Fruit fly (Drosophila melanogaster): ENCODE data around the gene BORCS6.

BORCS6 gene

DNA sequence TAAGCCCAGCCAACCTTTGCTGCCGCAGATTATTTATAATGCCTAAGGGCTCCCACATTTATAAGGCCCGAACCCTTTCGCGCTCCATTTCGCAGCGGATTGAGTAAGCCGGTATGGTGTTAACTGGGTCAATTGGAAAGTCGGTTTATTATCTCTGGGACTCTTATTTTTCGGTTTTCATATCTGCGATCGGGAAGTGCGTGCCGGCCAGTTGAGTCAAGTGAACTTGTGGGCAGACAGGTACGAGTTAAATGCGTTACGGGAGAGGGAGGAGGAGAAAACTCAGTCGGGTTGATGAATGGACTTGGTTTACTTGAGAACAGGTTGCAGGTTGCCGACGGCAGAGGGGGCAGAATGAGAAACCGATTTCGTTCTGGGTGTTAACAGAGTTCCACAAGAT lies 16.4 kb upstream of the BORCS6 start:
- TF ChIP-seq pan (optimal IDR thresholded peaks at IDR 0.05) = no peak
- no peak for TF ChIP-seq psq (optimal IDR thresholded peaks at IDR 0.05)
- no peak for TF ChIP-seq EcR (GFP tag; optimal IDR thresholded peaks at IDR 0.05)
- no peak for TF ChIP-seq CG8478 (optimal IDR thresholded peaks at IDR 0.05)
- TF ChIP-seq usp (GFP tag; optimal IDR thresholded peaks at IDR 0.05) = no peak
- TF ChIP-seq Dll (optimal IDR thresholded peaks at IDR 0.05) = no peak

DNA sequence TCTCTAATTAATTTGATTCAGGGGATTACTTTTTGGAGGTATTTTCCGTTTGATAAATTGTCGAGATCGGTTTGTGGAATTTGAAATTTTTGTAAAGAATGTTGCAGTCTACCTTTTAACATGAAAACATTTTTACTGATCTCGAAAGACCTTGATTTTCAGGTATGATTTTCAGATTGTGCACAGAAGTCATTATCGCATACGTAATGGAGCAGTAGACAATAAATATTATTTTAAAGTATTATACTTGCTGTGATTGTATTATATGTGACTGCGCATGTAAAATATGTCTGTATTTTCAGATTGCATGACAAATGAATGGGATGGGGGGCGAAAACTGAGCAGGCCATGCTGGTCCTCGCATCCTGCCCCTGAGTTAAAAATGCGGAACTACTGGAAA lies 12.6 kb upstream of the BORCS6 start, which contains the start of gene CG34269:
Gene CG34269 (plus strand): TSS at position 301 of the 400 bp plus-strand sequence.
- TF ChIP-seq usp (GFP tag; optimal IDR thresholded peaks at IDR 0.05) (no peak), CG8478 (optimal IDR thresholded peaks at IDR 0.05) (no peak), Dll (optimal IDR thresholded peaks at IDR 0.05) (no peak)

DNA sequence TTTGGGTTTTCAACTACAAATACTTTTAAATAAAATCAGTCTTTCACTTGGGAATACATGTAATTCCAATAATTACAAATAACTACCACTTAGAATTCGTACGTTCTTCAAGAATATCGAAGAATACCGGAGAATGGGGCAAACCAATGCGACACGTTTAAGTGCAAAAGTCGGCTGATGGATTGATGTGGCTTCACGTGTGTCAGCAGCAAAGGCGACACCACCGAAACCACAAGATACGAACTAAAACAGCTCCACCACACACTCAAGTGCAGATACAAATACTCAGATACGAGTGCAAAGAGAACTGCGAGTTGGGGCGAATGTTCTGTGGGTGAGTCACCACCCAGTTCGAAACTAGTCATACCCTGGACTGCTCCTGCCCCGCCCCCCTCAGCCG lies 9.8 kb upstream of the BORCS6 start:
- TF ChIP-seq CG8478 (optimal IDR thresholded peaks at IDR 0.05) = no peak
- no peak for TF ChIP-seq Dll (optimal IDR thresholded peaks at IDR 0.05)
- no peak for TF ChIP-seq EcR (GFP tag; optimal IDR thresholded peaks at IDR 0.05)
- TF ChIP-seq psq (optimal IDR thresholded peaks at IDR 0.05) = no peak
- TF ChIP-seq usp (GFP tag; optimal IDR thresholded peaks at IDR 0.05) = no peak
- no peak for TF ChIP-seq pan (optimal IDR thresholded peaks at IDR 0.05)

DNA sequence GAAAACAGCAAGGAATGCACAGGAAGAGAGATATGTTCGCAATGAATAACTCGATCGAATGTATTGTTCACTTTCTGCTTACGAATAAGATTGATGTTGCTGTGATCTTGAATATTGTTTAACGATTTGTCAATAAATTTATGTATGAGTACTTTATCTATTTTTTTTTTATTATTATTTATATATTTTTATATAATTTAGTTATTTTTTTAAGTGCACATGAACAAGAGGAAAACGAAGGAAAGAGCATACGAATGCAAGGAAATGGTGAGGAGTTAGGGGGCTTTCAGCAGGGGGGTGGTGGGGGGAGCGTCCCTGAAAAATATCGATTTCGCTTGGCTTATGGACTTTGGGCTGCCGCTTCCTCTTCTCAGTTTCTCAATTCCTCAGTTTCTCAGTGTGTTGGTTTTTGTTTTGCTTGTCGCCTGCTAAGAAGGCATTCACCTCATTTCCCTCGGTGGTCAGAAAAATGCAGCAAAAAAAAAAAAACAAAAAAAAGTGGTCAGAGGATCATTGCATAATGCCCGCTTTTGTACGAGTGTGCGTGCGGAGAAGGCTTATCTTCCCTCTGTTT lies 9.3 kb upstream of the BORCS6 start:
- TF ChIP-seq Dll (optimal IDR thresholded peaks at IDR 0.05) (no peak), EcR (GFP tag; optimal IDR thresholded peaks at IDR 0.05) (peak; percentile 22 to 75)

DNA sequence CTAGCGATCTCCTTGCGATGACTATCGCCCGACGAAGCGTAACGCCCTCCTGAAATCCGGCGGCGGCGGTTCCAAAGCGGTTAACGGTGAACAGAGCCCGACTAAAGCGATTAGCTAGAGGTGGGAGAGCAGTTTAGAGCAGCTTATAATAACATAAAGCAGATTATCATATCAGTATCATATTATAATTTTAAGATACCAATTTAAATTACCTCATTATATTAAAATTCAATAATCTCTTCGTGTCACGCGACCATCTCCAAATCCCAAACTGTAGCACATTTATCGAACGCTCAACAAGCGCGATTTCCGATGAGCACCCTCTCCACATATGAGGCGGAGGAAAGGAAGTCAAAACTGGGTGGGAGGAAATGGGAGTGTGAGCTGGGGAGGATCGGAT lies 6.8 kb upstream of the BORCS6 start:
- TF ChIP-seq pan (optimal IDR thresholded peaks at IDR 0.05) = no peak
- no peak for TF ChIP-seq EcR (GFP tag; optimal IDR thresholded peaks at IDR 0.05)
- TF ChIP-seq psq (optimal IDR thresholded peaks at IDR 0.05) = no peak
- TF ChIP-seq Dll (optimal IDR thresholded peaks at IDR 0.05) = no peak
- TF ChIP-seq CG8478 (optimal IDR thresholded peaks at IDR 0.05) = no peak
- TF ChIP-seq usp (GFP tag; optimal IDR thresholded peaks at IDR 0.05) = no peak

DNA sequence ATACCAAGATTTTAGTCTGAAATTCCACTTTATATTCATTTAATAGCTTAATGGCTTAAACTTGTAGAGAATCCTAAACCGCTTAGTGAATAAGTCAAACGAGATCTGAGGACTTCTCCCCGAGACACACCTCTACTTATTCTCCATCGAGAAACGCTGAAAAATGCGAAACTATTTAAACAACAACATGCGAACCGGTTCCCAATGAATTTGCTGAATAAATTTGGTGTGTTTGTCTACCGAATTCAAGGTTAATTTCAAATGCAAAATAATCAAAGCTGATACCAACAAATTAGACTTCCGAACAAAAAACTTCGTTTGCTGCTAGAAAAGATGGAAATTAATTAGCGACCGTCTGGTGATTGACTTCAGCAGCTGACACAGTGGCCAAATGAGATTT lies 4.5 kb upstream of the BORCS6 start:
- TF ChIP-seq Dll (optimal IDR thresholded peaks at IDR 0.05) = no peak
- no peak for TF ChIP-seq pan (optimal IDR thresholded peaks at IDR 0.05)
- TF ChIP-seq psq (optimal IDR thresholded peaks at IDR 0.05) = no peak
- TF ChIP-seq usp (GFP tag; optimal IDR thresholded peaks at IDR 0.05) = no peak
- TF ChIP-seq CG8478 (optimal IDR thresholded peaks at IDR 0.05) = no peak
- no peak for TF ChIP-seq EcR (GFP tag; optimal IDR thresholded peaks at IDR 0.05)

DNA sequence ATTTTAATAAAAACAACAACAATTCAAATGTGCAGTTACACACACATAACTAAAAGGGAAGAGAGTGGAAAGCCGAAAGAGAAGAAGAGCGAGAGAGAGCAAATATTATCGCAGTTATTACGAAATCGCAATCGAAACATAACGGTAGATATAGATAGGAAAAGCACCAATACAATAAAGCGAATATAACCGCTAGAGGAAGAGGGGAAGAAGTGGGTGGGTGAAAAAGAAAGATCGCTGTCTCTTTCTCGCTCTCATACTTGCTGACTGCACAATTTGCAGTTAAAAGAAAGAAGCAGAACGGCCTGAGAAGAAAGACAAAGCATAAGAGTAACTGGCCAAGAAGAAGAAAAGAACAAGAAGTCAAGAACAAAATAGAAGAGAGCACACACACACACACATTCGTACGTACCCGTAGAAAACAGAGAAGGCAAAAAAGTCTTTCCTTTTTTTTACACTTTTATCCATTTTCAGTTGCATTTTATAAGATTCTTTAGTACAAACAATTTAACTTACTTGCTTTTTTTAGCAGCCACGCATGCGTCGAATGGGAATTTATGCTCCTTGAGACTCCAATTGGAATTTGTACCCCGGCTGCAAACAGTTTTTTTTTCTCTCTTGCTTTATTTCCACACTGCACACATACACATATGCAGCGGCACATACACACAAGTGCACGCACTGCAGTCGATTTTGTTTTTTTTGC lies 1.1 kb upstream of the BORCS6 start:
- no peak for TF ChIP-seq psq (optimal IDR thresholded peaks at IDR 0.05)
- TF ChIP-seq EcR (GFP tag; optimal IDR thresholded peaks at IDR 0.05) = no peak
- no peak for TF ChIP-seq CG8478 (optimal IDR thresholded peaks at IDR 0.05)
- no peak for TF ChIP-seq usp (GFP tag; optimal IDR thresholded peaks at IDR 0.05)
- no peak for TF ChIP-seq Dll (optimal IDR thresholded peaks at IDR 0.05)
- no peak for TF ChIP-seq pan (optimal IDR thresholded peaks at IDR 0.05)

DNA sequence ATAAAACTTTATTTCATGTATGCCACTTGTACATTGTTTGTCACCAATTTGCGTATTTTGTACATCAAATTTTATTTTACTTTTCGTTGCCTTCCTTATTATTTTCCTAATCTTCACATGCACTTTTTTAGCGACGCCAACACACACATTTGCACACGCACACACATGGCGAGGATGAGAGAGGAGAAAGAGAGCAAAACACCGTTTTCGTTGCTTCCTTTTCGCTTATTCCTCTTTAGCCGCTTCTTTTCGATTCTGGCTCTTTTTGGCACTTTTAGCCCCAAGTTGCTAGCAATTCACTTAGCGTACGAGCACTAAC lies 603 bp upstream of the BORCS6 start:
- TF ChIP-seq EcR (GFP tag; optimal IDR thresholded peaks at IDR 0.05) (no peak), Dll (optimal IDR thresholded peaks at IDR 0.05) (no peak), CG8478 (optimal IDR thresholded peaks at IDR 0.05) (no peak), psq (optimal IDR thresholded peaks at IDR 0.05) (no peak), pan (optimal IDR thresholded peaks at IDR 0.05) (no peak), usp (GFP tag; optimal IDR thresholded peaks at IDR 0.05) (no peak)

DNA sequence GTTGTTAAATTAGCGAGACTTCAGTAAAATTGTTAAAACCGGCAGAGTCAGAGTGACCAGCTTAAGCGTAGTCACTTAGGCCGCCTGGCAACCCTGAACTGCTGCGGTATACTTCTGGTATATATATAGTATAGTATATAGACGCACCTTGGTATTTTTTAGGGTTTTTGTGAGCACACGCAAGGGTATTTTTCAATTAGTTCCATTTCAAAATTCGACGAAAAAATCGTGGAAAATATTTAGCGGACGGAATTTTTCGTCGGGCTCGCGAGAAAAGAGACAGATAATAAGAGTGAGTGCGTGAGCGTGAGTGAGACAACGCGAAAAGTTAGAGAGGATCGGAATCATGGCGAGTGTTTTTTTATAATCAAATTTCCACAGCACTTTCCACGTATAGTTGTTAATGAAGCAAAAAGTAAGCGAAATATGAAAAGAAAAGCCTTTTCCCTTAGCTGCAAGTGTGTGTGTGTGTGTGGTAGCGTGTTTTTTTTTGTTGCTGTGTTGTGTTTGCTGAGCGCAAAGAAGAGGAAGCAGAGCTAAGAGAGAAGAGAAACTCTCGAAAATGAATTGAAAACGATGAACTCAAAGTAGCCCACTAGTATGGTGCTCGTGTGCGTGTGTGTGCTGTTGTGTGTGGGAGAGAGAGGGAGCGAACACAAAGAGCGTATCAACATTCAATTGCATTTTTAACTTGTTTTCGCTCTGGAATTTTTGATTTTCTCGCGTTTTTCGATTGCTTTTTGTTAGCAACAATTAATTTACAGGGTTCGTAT lies 2.4 kb downstream of the BORCS6 start, which contains the start of the genes Cypl and Hipk:
Gene Cypl (minus strand): TSS at position 69 of the 773 bp plus-strand sequence.
Gene Hipk (plus strand): TSS at position 198 of the 773 bp plus-strand sequence.
- peak; percentile 18 for TF ChIP-seq CG8478 (optimal IDR thresholded peaks at IDR 0.05)
- peak; percentile 80 for TF ChIP-seq Dll (optimal IDR thresholded peaks at IDR 0.05)
- TF ChIP-seq EcR (GFP tag; optimal IDR thresholded peaks at IDR 0.05) = peak in 1 of 2 experiments; percentile 12
- no peak for TF ChIP-seq usp (GFP tag; optimal IDR thresholded peaks at IDR 0.05)
- no peak for TF ChIP-seq psq (optimal IDR thresholded peaks at IDR 0.05)

DNA sequence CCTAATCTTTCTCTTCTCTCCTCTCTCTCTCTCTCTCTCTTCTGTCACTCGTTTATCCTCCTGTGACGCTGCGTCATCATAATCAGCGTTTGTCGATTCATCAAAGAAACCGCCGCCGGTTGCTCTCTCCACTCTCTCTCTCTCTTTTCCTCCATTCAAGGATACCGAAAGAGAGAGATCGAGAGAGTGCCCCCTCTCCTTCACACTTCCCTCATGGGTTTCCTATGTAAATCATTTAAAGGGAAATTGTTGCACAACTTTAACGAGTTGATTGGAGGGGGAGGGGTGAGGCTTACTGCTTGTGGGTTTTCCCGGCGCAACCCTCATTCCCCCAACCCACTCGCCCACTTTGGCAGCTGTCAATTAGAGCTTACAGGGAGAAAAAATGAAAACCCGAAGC lies 3.6 kb downstream of the BORCS6 start:
- TF ChIP-seq EcR (GFP tag; optimal IDR thresholded peaks at IDR 0.05) = no peak
- peak; percentile 61 for TF ChIP-seq pan (optimal IDR thresholded peaks at IDR 0.05)

DNA sequence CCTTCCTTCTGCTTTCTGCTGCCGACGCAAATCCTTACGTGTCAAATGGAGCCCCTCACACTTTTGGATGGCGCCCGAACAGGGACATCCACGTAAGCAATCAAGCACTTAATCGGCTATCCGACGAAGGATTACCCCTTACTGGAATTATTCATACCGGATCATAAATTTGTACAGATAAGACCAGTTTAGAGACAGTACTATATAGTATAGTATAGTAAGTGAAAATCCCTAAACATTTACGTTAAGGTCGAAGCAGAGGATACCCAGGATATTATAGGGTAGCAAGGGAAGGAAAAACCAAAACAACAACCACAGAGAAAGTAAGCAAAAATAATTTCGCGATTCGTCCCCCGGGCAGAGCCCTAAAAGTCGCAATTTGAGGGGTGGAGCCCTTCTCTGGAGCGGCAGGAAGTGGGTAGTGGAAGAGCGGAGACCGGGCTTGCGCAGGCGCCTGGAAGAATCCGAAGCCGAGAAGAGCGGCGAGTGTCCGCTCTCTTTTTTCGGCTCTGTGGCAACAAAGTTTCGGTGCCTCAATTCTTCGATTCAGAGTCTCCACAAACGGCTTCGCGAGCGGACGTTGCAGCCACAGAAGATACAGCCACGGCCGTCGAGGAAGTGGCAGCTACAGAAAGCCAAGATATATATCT lies 5.0 kb downstream of the BORCS6 start:
- no peak for TF ChIP-seq EcR (GFP tag; optimal IDR thresholded peaks at IDR 0.05)
- TF ChIP-seq pan (optimal IDR thresholded peaks at IDR 0.05) = peak; percentile 83
- TF ChIP-seq usp (GFP tag; optimal IDR thresholded peaks at IDR 0.05) = no peak

DNA sequence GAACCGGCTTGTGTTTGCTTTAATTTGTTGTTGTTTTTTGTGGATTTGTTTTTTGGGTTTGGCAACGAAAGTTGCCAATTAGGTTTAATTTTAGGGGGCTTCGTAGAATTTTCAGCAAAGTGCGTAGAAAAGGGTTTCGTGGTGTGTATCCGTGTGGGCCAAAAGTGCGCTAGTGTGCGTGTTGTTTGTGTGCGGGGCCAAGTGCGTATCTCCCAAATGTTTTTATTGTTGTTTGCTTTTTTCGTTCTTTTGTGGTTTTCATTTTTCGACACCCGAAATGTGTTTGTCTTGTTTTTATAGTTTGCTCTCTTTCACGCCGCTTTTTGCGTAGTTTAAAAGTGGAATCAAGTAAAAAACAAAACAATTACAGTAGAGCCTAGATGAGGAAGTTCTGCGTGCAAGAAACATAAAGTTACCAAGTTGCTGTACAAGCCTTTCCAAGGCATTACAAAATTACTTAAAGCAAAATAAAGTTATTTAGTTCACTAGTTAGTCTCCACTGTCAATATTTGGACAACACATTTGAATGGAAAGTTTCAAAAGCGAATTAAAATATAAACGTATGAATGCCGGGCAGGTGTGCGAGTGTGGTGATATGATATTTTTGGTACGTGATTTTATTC lies 6.3 kb downstream of the BORCS6 start:
- TF ChIP-seq Dll (optimal IDR thresholded peaks at IDR 0.05) (no peak), pan (optimal IDR thresholded peaks at IDR 0.05) (no peak), psq (optimal IDR thresholded peaks at IDR 0.05) (no peak), usp (GFP tag; optimal IDR thresholded peaks at IDR 0.05) (no peak), CG8478 (optimal IDR thresholded peaks at IDR 0.05) (no peak), EcR (GFP tag; optimal IDR thresholded peaks at IDR 0.05) (no peak)

Data from whole organism.